Worm (Caenorhabditis elegans) whole organism, early embryonic: ENCODE results near the gene esyt-2.

ENCODE experiments used
- B0310.2 ChIP-seq: sonication (generic microtip); optimal IDR thresholded peaks from 2 replicates; lab custom pipeline; 2016; ENCODE audit warnings: mild to moderate bottlenecking, missing genetic modification characterization, missing compliant biosample characterization
- F13C5.2 ChIP-seq: sonication (generic microtip); optimal IDR thresholded peaks from 2 replicates; lab custom pipeline; 2017; ENCODE audit warnings: mild to moderate bottlenecking, missing genetic modification characterization, inconsistent platforms, missing compliant biosample characterization
- ama-1 ChIP-seq: fragments of 150-350 bp; optimal IDR thresholded peaks from 2 replicates; lab custom pipeline; 2014
- ceh-13 ChIP-seq: fragments of 200-800 bp; sonication (Bioruptor generic); optimal IDR thresholded peaks from 2 replicates; lab custom pipeline; 2018; ENCODE audit warnings: mild to moderate bottlenecking, missing genetic modification characterization, missing compliant biosample characterization
- ceh-36 ChIP-seq: sonication (generic microtip); optimal IDR thresholded peaks from 2 replicates; lab custom pipeline; 2016; ENCODE audit warnings: missing genetic modification characterization, inconsistent platforms, missing compliant biosample characterization
- ets-7 ChIP-seq: sonication (generic microtip); optimal IDR thresholded peaks from 2 replicates; lab custom pipeline; 2016; ENCODE audit warnings: missing genotype, missing genetic modification characterization, missing compliant biosample characterization
- flt-1 ChIP-seq: fragments of 200-800 bp; sonication (Bioruptor generic); IDR thresholded peaks from 2 replicates; pipeline ENCODE4 v1.3.6; 2022; ENCODE audit warnings: missing genetic modification characterization, missing compliant biosample characterization
- hmbx-1 ChIP-seq: sonication (generic microtip); optimal IDR thresholded peaks from 2 replicates; lab custom pipeline; 2016; ENCODE audit warnings: mild to moderate bottlenecking, missing genetic modification characterization, missing compliant biosample characterization
- hmg-4 ChIP-seq: fragments of 200-800 bp; sonication (Bioruptor generic); optimal IDR thresholded peaks from 2 replicates; lab custom pipeline; 2018; ENCODE audit warnings: mild to moderate bottlenecking, missing genetic modification characterization, missing compliant biosample characterization
- pes-1 ChIP-seq: fragments of 200-800 bp; sonication (Bioruptor generic); IDR thresholded peaks from 2 replicates; pipeline ENCODE4 v1.3.6; 2022; ENCODE audit warnings: missing genetic modification reagents, missing genetic modification characterization, missing compliant biosample characterization
- scrt-1 ChIP-seq: fragments of 200-800 bp; sonication (Bioruptor generic); IDR thresholded peaks from 2 replicates; pipeline ENCODE4 v1.3.6; 2022; ENCODE audit warnings: missing genetic modification characterization, missing compliant biosample characterization
- sea-1 ChIP-seq: fragments of 200-800 bp; sonication (Bioruptor generic); conservative IDR thresholded peaks from 2 replicates; pipeline ENCODE4 v1.3.6; 2022; ENCODE audit warnings: missing genetic modification characterization, missing compliant biosample characterization
- tbx-11 ChIP-seq: fragments of 200-800 bp; sonication (Bioruptor generic); IDR thresholded peaks from 2 replicates; pipeline ENCODE4 v1.3.6; 2022; ENCODE audit warnings: missing genetic modification characterization, missing compliant biosample characterization
- tbx-37 ChIP-seq: fragments of 200-800 bp; sonication (Bioruptor generic); conservative IDR thresholded peaks from 2 replicates; pipeline ENCODE4 v1.3.6; 2022; ENCODE audit warnings: missing genetic modification reagents, missing genetic modification characterization, missing compliant biosample characterization

ce11 chrIII:6195718-6196117 lies 35.1 kb downstream of the esyt-2 start:
- no peak for TF ChIP-seq ceh-36 (tag; lab: Kevin White, UChicago)
- no peak for TF ChIP-seq ceh-13 (GFP tag; lab: Kevin White, UChicago)
- TF ChIP-seq ama-1 (lab: Kevin White, UChicago), result no peak
- no peak for TF ChIP-seq flt-1 (GFP tag; lab: Robert Waterston, UW)
- TF ChIP-seq hmg-4 (GFP tag; lab: Kevin White, UChicago), result no peak
- TF ChIP-seq sea-1 (GFP tag; lab: Robert Waterston, UW), result no peak
- TF ChIP-seq ets-7 (tag; lab: Kevin White, UChicago), result no peak
- TF ChIP-seq hmbx-1 (tag; lab: Kevin White, UChicago), result no peak
- no peak for TF ChIP-seq pes-1 (GFP tag; lab: Robert Waterston, UW)
- TF ChIP-seq scrt-1 (GFP tag; lab: Robert Waterston, UW), result no peak
- TF ChIP-seq B0310.2 (tag; lab: Kevin White, UChicago), result no peak
- no peak for TF ChIP-seq F13C5.2 (tag; lab: Kevin White, UChicago)
- no peak for TF ChIP-seq tbx-37 (GFP tag; lab: Robert Waterston, UW)
- no peak for TF ChIP-seq tbx-11 (GFP tag; lab: Robert Waterston, UW)
